Worm (Caenorhabditis elegans) whole organism, midembryonic: Measurements from ENCODE around the gene daf-22.

Experiments used
- T22C8.4 ChIP-seq: fragments of 200-800 bp; sonication (Bioruptor generic); IDR thresholded peaks from 2 replicates; pipeline ENCODE4 v1.3.6; 2022; ENCODE audit warnings: missing genetic modification characterization, missing compliant biosample characterization
- cog-1 ChIP-seq: sonication (generic microtip); optimal IDR thresholded peaks from 2 replicates; lab custom pipeline; 2016; ENCODE audit warnings: missing genetic modification characterization, missing compliant biosample characterization
- flt-1 ChIP-seq: fragments of 200-800 bp; sonication (Bioruptor generic); IDR thresholded peaks from 2 replicates; pipeline ENCODE4 v1.3.6; 2022; ENCODE audit warnings: missing genetic modification characterization, missing compliant biosample characterization
- med-1 ChIP-seq: sonication (generic microtip); optimal IDR thresholded peaks from 2 replicates; lab custom pipeline; 2017; ENCODE audit warnings: missing genetic modification characterization, mild to moderate bottlenecking, missing compliant biosample characterization, antibody characterized with exemption, missing genetic modification reagents; ENCODE audit not compliant: insufficient read depth
- ref-1 ChIP-seq: fragments of 200-800 bp; sonication (Bioruptor generic); conservative IDR thresholded peaks from 2 replicates; pipeline ENCODE4 v1.3.6; 2022; ENCODE audit warnings: missing genetic modification reagents, missing genetic modification characterization, missing compliant biosample characterization
- tab-1 ChIP-seq: fragments of 200-800 bp; sonication (Bioruptor generic); IDR thresholded peaks from 2 replicates; pipeline ENCODE4 v1.3.6; 2022; ENCODE audit warnings: missing genetic modification characterization, missing compliant biosample characterization
- ztf-23 ChIP-seq: fragments of 200-800 bp; sonication (Bioruptor generic); IDR thresholded peaks from 2 replicates; pipeline ENCODE4 v1.3.6; 2022; ENCODE audit warnings: missing genetic modification reagents, missing genetic modification characterization, missing compliant biosample characterization
- ztf-29 ChIP-seq: fragments of 200-800 bp; sonication (Bioruptor generic); IDR thresholded peaks from 2 replicates; pipeline ENCODE4 v1.3.6; 2022; ENCODE audit warnings: missing genetic modification reagents, missing genetic modification characterization, missing compliant biosample characterization

DNA sequence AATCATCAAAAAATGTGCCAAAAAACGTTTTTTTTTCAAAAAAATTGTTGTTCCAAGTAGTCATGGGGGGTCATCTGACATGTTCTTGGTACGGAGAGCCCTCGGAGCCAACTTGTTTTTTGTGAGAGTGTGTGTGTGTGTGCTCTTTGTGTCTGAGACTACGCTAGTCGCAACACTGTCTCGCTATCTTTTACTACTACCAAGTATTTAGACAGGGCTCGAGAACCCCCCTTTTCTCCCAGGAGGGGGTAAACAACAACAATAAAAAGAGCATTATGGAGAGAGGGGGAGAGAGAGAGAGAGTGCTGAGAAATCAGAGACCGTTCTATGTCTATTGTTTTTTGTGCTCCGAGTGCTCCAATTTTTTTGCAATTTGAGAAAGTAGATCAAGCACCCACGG is 46.7 kb downstream of the daf-22 start:
- TF ChIP-seq flt-1 = no peak
- no peak for TF ChIP-seq T22C8.4 (GFP tag; lab: Robert Waterston, UW)
- no peak for TF ChIP-seq ztf-29 (GFP tag; lab: Robert Waterston, UW)
- no peak for TF ChIP-seq tab-1 (GFP tag; lab: Robert Waterston, UW)
- no peak for TF ChIP-seq ref-1 (GFP tag; lab: Robert Waterston, UW)
- no peak for TF ChIP-seq med-1 (GFP tag; lab: Kevin White, UChicago)
- TF ChIP-seq cog-1 (tag; lab: Kevin White, UChicago) = no peak
- no peak for TF ChIP-seq ztf-23 (GFP tag; lab: Robert Waterston, UW)
